Worm (Caenorhabditis elegans) whole organism, dauer: ENCODE results near the gene ugtp-1.

Source experiments
- unc-62 ChIP-seq: sonication (generic microtip); optimal IDR thresholded peaks from 2 replicates; lab custom pipeline; 2017; ENCODE audit warnings: missing biosample characterization, missing genetic modification reagents, missing genetic modification characterization

Gene ugtp-1

ce11 chrIII:8743796-8744404 is 6.6 kb downstream of the ugtp-1 start, which contains the start of gene ZK370.6:
ZK370.6 (minus strand) TSS chrIII:8743846.
- no peak for TF ChIP-seq unc-62

- TF ChIP-seq unc-62: no peak
Observed at ce11 chrIII:8742584-8742983, 7.9 kb downstream of the ugtp-1 start.

- TF ChIP-seq unc-62: no peak
Observed at ce11 chrIII:8741955-8742354, 8.6 kb downstream of the ugtp-1 start.

- no peak for TF ChIP-seq unc-62
Observed at ce11 chrIII:8741276-8741860, 9.1 kb downstream of the ugtp-1 start, which contains the start of gene pdhk-2. pdhk-2 (minus strand) TSS chrIII:8741412.

- TF ChIP-seq unc-62: no peak
Observed at ce11 chrIII:8739786-8740185, 10.7 kb downstream of the ugtp-1 start.

ce11 chrIII:8739126-8739525 is 11.4 kb downstream of the ugtp-1 start:
- TF ChIP-seq unc-62: no peak

ce11 chrIII:8738289-8738688 is 12.2 kb downstream of the ugtp-1 start:
- TF ChIP-seq unc-62: no peak

ce11 chrIII:8737391-8737790 is 13.1 kb downstream of the ugtp-1 start:
- TF ChIP-seq unc-62: no peak

- no peak for TF ChIP-seq unc-62
Observed at ce11 chrIII:8734327-8734885, 16.1 kb downstream of the ugtp-1 start.

ce11 chrIII:8733667-8734066 is 16.8 kb downstream of the ugtp-1 start:
- no peak for TF ChIP-seq unc-62

- TF ChIP-seq unc-62: no peak
Observed at ce11 chrIII:8733237-8733636, 17.3 kb downstream of the ugtp-1 start.

ce11 chrIII:8731973-8732372 is 18.5 kb downstream of the ugtp-1 start:
- TF ChIP-seq unc-62: no peak

- TF ChIP-seq unc-62: no peak
Observed at ce11 chrIII:8731310-8731709, 19.2 kb downstream of the ugtp-1 start, which contains the start of gene ZK370.4. ZK370.4 (minus strand) TSS chrIII:8731410.

ce11 chrIII:8726019-8726894 is 24.2 kb downstream of the ugtp-1 start:
- no peak for TF ChIP-seq unc-62

- TF ChIP-seq unc-62: no peak
Observed at ce11 chrIII:8725224-8725623, 25.3 kb downstream of the ugtp-1 start.

- TF ChIP-seq unc-62: no peak
Observed at ce11 chrIII:8719769-8720252, 30.7 kb downstream of the ugtp-1 start, which contains the start of gene hipr-1. hipr-1 (plus strand) TSS chrIII:8720202.

ce11 chrIII:8719105-8719504 is 31.4 kb downstream of the ugtp-1 start:
- TF ChIP-seq unc-62: no peak
